Worm (Caenorhabditis elegans) whole organism, mixed stage, embryonic: ENCODE results near the gene ZK675.4.
A peak's percentile ranks its signal among the peaks of the same experiment; 100 is the strongest.

Experiments
- ces-1 ChIP-seq: fragments of 150-350 bp; optimal IDR thresholded peaks from 2 replicates; lab custom pipeline; 2014; ENCODE audit warnings: missing biosample characterization, missing genetic modification reagents, missing genetic modification characterization
- elt-3 ChIP-seq: fragments of 150-350 bp; optimal IDR thresholded peaks from 2 replicates; lab custom pipeline; 2014; ENCODE audit warnings: missing biosample characterization, missing genetic modification characterization
- lin-13 ChIP-seq: fragments of 150-350 bp; optimal IDR thresholded peaks from 2 replicates; lab custom pipeline; 2014; ENCODE audit warnings: missing biosample characterization, missing genetic modification characterization
- lsy-2 ChIP-seq: fragments of 150-350 bp; optimal IDR thresholded peaks from 2 replicates; lab custom pipeline; 2014; ENCODE audit warnings: missing biosample characterization, missing genetic modification characterization
- mab-5 ChIP-seq: fragments of 150-350 bp; optimal IDR thresholded peaks from 2 replicates; lab custom pipeline; 2014; ENCODE audit warnings: missing biosample characterization, missing genetic modification characterization
- mep-1 ChIP-seq: fragments of 150-350 bp; optimal IDR thresholded peaks from 2 replicates; lab custom pipeline; 2017; ENCODE audit warnings: missing biosample characterization, missing genetic modification reagents, missing genetic modification characterization, inconsistent platforms
- pha-4 ChIP-seq: fragments of 150-350 bp; optimal IDR thresholded peaks from 2 replicates; lab custom pipeline; 2018; ENCODE audit warnings: missing biosample characterization, missing genetic modification reagents, missing genetic modification characterization
- sptf-1 ChIP-seq: sonication (generic microtip); optimal IDR thresholded peaks from 2 replicates; lab custom pipeline; 2017; ENCODE audit warnings: mild to moderate bottlenecking, missing genetic modification characterization, moderate library complexity, missing compliant biosample characterization
- unc-62 ChIP-seq: fragments of 150-350 bp; optimal IDR thresholded peaks from 2 replicates; lab custom pipeline; 2014; ENCODE audit warnings: missing biosample characterization, missing genetic modification reagents, missing genetic modification characterization

ce11 chrII:7863480-7864125, 47.5 kb upstream of the ZK675.4 start:
- no peak for TF ChIP-seq lsy-2 (tag; lab: Kevin White, UChicago)
- no peak for TF ChIP-seq unc-62 (GFP tag; lab: Kevin White, UChicago)
- TF ChIP-seq mab-5 (tag; lab: Kevin White, UChicago), result no peak
- peak; percentile 20 for TF ChIP-seq sptf-1 (tag; lab: Kevin White, UChicago)
- no peak for TF ChIP-seq pha-4
- TF ChIP-seq elt-3 (tag; lab: Kevin White, UChicago), result no peak
- TF ChIP-seq ces-1 (GFP tag; lab: Kevin White, UChicago), result no peak
- no peak for TF ChIP-seq mep-1 (tag; lab: Kevin White, UChicago)
- no peak for TF ChIP-seq lin-13
